Fruit fly (Drosophila melanogaster) whole organism, prepupa: ENCODE results near the gene GluRIIE.

Experiments
- CG3919 ChIP-seq: fragments of 200-800 bp; sonication (Bioruptor generic); optimal IDR thresholded peaks from 3 replicates; lab custom pipeline; 2016; ENCODE audit warnings: missing biosample characterization, missing genetic modification characterization
- CG6792 ChIP-seq: fragments of 200-800 bp; sonication (Bioruptor generic); optimal IDR thresholded peaks from 3 replicates; lab custom pipeline; 2016; ENCODE audit warnings: missing biosample characterization, missing genetic modification characterization

- TF ChIP-seq CG3919 (GFP tag; lab: Kevin White, UChicago) = no peak
- no peak for TF ChIP-seq CG6792
These were observed at the start of gene GluRIIE for dm6 chr3R:20648616-20649015.
